Fruit fly (Drosophila melanogaster): ENCODE data around the gene CG17477.

Gene CG17477

DNA sequence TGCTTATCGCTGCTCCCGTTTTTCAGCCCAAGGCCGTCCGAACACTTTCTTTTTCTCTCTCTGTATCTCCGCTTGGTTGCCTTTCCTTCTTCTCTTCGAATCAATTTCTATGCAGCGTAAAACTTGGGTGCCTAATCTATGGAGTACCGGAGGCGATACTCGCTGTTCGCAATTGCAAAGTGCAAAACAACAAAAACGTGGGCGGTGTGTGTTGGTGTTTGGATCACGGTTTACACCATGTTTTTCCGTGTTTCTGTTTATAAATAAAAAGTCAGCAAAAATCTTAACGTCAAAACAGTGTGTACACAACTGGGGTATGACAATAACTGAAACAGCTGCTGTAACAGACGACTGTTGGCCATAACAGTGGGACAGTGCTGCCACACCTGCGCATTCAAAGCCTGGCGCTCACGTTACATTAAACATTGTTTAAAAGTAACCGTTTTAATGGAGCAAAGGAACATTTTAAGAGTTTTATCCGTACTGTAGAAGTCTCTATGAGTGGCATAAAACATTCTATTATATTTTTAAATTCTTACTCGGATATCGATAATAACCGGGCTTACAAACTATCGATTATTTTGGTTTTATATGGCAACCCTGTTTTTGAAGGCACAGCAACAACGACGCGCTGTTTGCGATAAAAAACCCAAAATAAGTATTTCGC is 22.5 kb upstream of the CG17477 start, which contains the start of the genes m-cup and Det (continued):
- TF ChIP-seq CG3065 (GFP tag; optimal IDR thresholded peaks at IDR 0.05): no peak
- no peak for TF ChIP-seq CG32767 (GFP tag; IDR thresholded peaks at IDR 0.05)
- no peak for TF ChIP-seq Rfx (GFP tag; IDR thresholded peaks at IDR 0.05)
- TF ChIP-seq Jarid2 (GFP tag; optimal IDR thresholded peaks at IDR 0.05): peak; percentile 31
- TF ChIP-seq D (optimal IDR thresholded peaks at IDR 0.05): no peak
- no peak for TF ChIP-seq D (GFP tag; optimal IDR thresholded peaks at IDR 0.05)
- peak; percentile 2 for TF ChIP-seq CG30403 (GFP tag; optimal IDR thresholded peaks at IDR 0.05)
- no peak for TF ChIP-seq CG8388 (GFP tag; optimal IDR thresholded peaks at IDR 0.05)
- no peak for TF ChIP-seq peb (GFP tag; IDR thresholded peaks at IDR 0.05)
- TF ChIP-seq amos (GFP tag; IDR thresholded peaks at IDR 0.05; ENCODE audit: partially characterized antibody): peak; percentile 69
- TF ChIP-seq ind (GFP tag; optimal IDR thresholded peaks at IDR 0.05): no peak
- TF ChIP-seq az2 (GFP tag; optimal IDR thresholded peaks at IDR 0.05): no peak
- no peak for TF ChIP-seq Drgx (GFP tag; IDR thresholded peaks at IDR 0.05)
- TF ChIP-seq rib (GFP tag; IDR thresholded peaks at IDR 0.05): no peak
- peak; percentile 23 for TF ChIP-seq CG12104 (GFP tag; optimal IDR thresholded peaks at IDR 0.05)
- TF ChIP-seq Hr78 (GFP tag; optimal IDR thresholded peaks at IDR 0.05): no peak
- no peak for TF ChIP-seq corto (GFP tag; optimal IDR thresholded peaks at IDR 0.05)
- TF ChIP-seq Hr51 (GFP tag; optimal IDR thresholded peaks at IDR 0.05): no peak
- TF ChIP-seq dysf (GFP tag; IDR thresholded peaks at IDR 0.05): no peak
- TF ChIP-seq CG12299 (tag; optimal IDR thresholded peaks at IDR 0.05): no peak
- TF ChIP-seq onecut (GFP tag; IDR thresholded peaks at IDR 0.05): no peak
- no peak for TF ChIP-seq CG6654 (GFP tag; optimal IDR thresholded peaks at IDR 0.05)
- no peak for TF ChIP-seq Usf (GFP tag; optimal IDR thresholded peaks at IDR 0.05)
- TF ChIP-seq CG13894 (tag; optimal IDR thresholded peaks at IDR 0.05): no peak
- TF ChIP-seq CG10654 (GFP tag; optimal IDR thresholded peaks at IDR 0.05): no peak
- no peak for TF ChIP-seq CG9215 (GFP tag; IDR thresholded peaks at IDR 0.05)
- peak; percentile 45 for TF ChIP-seq CoRest (tag; optimal IDR thresholded peaks at IDR 0.05)
- TF ChIP-seq NC2β (GFP tag; optimal IDR thresholded peaks at IDR 0.05): no peak
- TF ChIP-seq ase (GFP tag; IDR thresholded peaks at IDR 0.05): no peak
- no peak for TF ChIP-seq Ada2b (GFP tag; IDR thresholded peaks at IDR 0.05)
- no peak for TF ChIP-seq bigmax (GFP tag; optimal IDR thresholded peaks at IDR 0.05)
- no peak for TF ChIP-seq jumu (GFP tag; optimal IDR thresholded peaks at IDR 0.05)
- no peak for TF ChIP-seq Hsf (GFP tag; optimal IDR thresholded peaks at IDR 0.05)
- TF ChIP-seq CG10274 (GFP tag; optimal IDR thresholded peaks at IDR 0.05): no peak
- no peak for TF ChIP-seq NFAT (GFP tag; IDR thresholded peaks at IDR 0.05)
- no peak for TF ChIP-seq CG5953 (GFP tag; IDR thresholded peaks at IDR 0.05)
- TF ChIP-seq da (GFP tag; optimal IDR thresholded peaks at IDR 0.05): no peak
- peak; percentile 6 for TF ChIP-seq Ets65A (GFP tag)
- TF ChIP-seq CG8290 (GFP tag; optimal IDR thresholded peaks at IDR 0.05): no peak
- no peak for TF ChIP-seq CG8290 (tag; optimal IDR thresholded peaks at IDR 0.05)
- TF ChIP-seq CG13296 (GFP tag; optimal IDR thresholded peaks at IDR 0.05): no peak
- no peak for TF ChIP-seq CG11085 (GFP tag; IDR thresholded peaks at IDR 0.05)
- no peak for TF ChIP-seq Taf1 (GFP tag; IDR thresholded peaks at IDR 0.05)
- TF ChIP-seq bab2 (GFP tag; optimal IDR thresholded peaks at IDR 0.05): no peak
- no peak for TF ChIP-seq dmrt11E (tag; optimal IDR thresholded peaks at IDR 0.05)
- TF ChIP-seq Ptx1 (GFP tag; IDR thresholded peaks at IDR 0.05): no peak
- no peak for TF ChIP-seq CG12942 (GFP tag; optimal IDR thresholded peaks at IDR 0.05)
- no peak for TF ChIP-seq CG17359 (tag; optimal IDR thresholded peaks at IDR 0.05)
- TF ChIP-seq CG11560 (tag; IDR thresholded peaks at IDR 0.05): no peak
- peak; percentile 15; the same call in 1 of the 3 replicates for TF ChIP-seq Aef1 (GFP tag; IDR thresholded peaks at IDR 0.05)
- TF ChIP-seq Doc3 (GFP tag; IDR thresholded peaks at IDR 0.05; ENCODE audit: partially characterized antibody): peak; percentile 69
- no peak for TF ChIP-seq CG7745 (tag; optimal IDR thresholded peaks at IDR 0.05)

Data from whole organism, embryonic.